Fruit fly (Drosophila melanogaster) whole organism, embryonic: ENCODE results near the gene Cyp4ac2.

Experiments
- Adf1 ChIP-seq: fragments of 200-800 bp; sonication (Bioruptor generic); IDR thresholded peaks from 2 replicates; pipeline ENCODE4 v1.3.6; 2022; ENCODE audit warnings: missing biosample characterization, missing genetic modification characterization
- Bdp1 ChIP-seq: fragments of 200-800 bp; sonication (Bioruptor generic); optimal IDR thresholded peaks from 3 replicates; lab custom pipeline; 2016; ENCODE audit warnings: missing biosample characterization, missing genetic modification characterization
- Blimp-1 ChIP-seq: fragments of 200-800 bp; sonication (Bioruptor generic); optimal IDR thresholded peaks from 3 replicates; lab custom pipeline; 2018; ENCODE audit warnings: missing biosample characterization, missing genetic modification characterization, mild to moderate bottlenecking, moderate library complexity, missing genetic modification reagents
- CG10366 ChIP-seq: fragments of 200-800 bp; sonication (Bioruptor generic); IDR thresholded peaks from 2 replicates; pipeline ENCODE4 v1.3.6; 2022; ENCODE audit warnings: missing biosample characterization, missing genetic modification characterization
- CG11504 ChIP-seq: fragments of 200-800 bp; sonication (Bioruptor generic); optimal IDR thresholded peaks from 3 replicates; lab custom pipeline; 2019; ENCODE audit warnings: missing biosample characterization, mild to moderate bottlenecking, missing genetic modification characterization, moderate library complexity
- CG12659 ChIP-seq: fragments of 200-800 bp; sonication (Bioruptor generic); optimal IDR thresholded peaks from 3 replicates; lab custom pipeline; 2017; ENCODE audit warnings: mild to moderate bottlenecking, missing biosample characterization, missing genetic modification reagents, missing genetic modification characterization
- CG13894 ChIP-seq: fragments of 200-800 bp; sonication (Bioruptor generic); optimal IDR thresholded peaks from 3 replicates; lab custom pipeline; 2018; ENCODE audit warnings: missing biosample characterization, mild to moderate bottlenecking, missing genetic modification characterization, moderate library complexity
- CG15011 ChIP-seq: fragments of 200-800 bp; sonication (Bioruptor generic); optimal IDR thresholded peaks from 3 replicates; lab custom pipeline; 2018; ENCODE audit warnings: missing biosample characterization, mild to moderate bottlenecking, missing genetic modification characterization
- CG15479 ChIP-seq: fragments of 200-800 bp; sonication (Bioruptor generic); optimal IDR thresholded peaks from 3 replicates; lab custom pipeline; 2019; ENCODE audit warnings: missing biosample characterization, mild to moderate bottlenecking, missing genetic modification characterization, moderate library complexity
- CG17568 ChIP-seq: fragments of 200-800 bp; sonication (Bioruptor generic); optimal IDR thresholded peaks from 2 replicates; lab custom pipeline; 2018; ENCODE audit warnings: missing biosample characterization, mild to moderate bottlenecking, missing genetic modification characterization, moderate library complexity
- CG18599 ChIP-seq: fragments of 200-800 bp; sonication (Bioruptor generic); optimal IDR thresholded peaks from 3 replicates; lab custom pipeline; 2017; ENCODE audit warnings: missing biosample characterization, missing genetic modification characterization, mild to moderate bottlenecking, moderate library complexity, missing genetic modification reagents
- CG2120 ChIP-seq: fragments of 200-800 bp; sonication (Bioruptor generic); optimal IDR thresholded peaks from 3 replicates; lab custom pipeline; 2016; ENCODE audit warnings: missing biosample characterization, missing genetic modification characterization
- CG2875 ChIP-seq: fragments of 200-800 bp; sonication (Bioruptor generic); optimal IDR thresholded peaks from 2 replicates; lab custom pipeline; 2017; ENCODE audit warnings: missing biosample characterization, mild to moderate bottlenecking, missing genetic modification characterization, missing genetic modification reagents
- CG2889 ChIP-seq: fragments of 200-800 bp; sonication (Bioruptor generic); IDR thresholded peaks from 3 replicates; pipeline ENCODE4 v1.3.6; 2022; ENCODE audit warnings: missing biosample characterization, missing genetic modification characterization
- CG3065 ChIP-seq: fragments of 200-800 bp; sonication (Bioruptor generic); optimal IDR thresholded peaks from 2 replicates; lab custom pipeline; 2016; ENCODE audit warnings: missing biosample characterization, missing genetic modification characterization
- CG31388 ChIP-seq: fragments of 200-800 bp; sonication (Bioruptor generic); optimal IDR thresholded peaks from 2 replicates; lab custom pipeline; 2016; ENCODE audit warnings: missing biosample characterization, missing genetic modification characterization
- CG3163 ChIP-seq: fragments of 200-800 bp; sonication (Bioruptor generic); optimal IDR thresholded peaks from 3 replicates; lab custom pipeline; 2016; ENCODE audit warnings: missing biosample characterization, missing genetic modification characterization
- CG3407 ChIP-seq: fragments of 200-800 bp; sonication (Bioruptor generic); optimal IDR thresholded peaks from 2 replicates; lab custom pipeline; 2018; ENCODE audit warnings: missing biosample characterization, mild to moderate bottlenecking, missing genetic modification characterization
- Dad ChIP-seq: fragments of 200-800 bp; sonication (Bioruptor generic); optimal IDR thresholded peaks from 3 replicates; lab custom pipeline; 2016; ENCODE audit warnings: missing biosample characterization, missing genetic modification characterization
- Fer1 ChIP-seq: fragments of 200-800 bp; sonication (Bioruptor generic); optimal IDR thresholded peaks from 2 replicates; lab custom pipeline; 2017; ENCODE audit warnings: missing biosample characterization, mild to moderate bottlenecking, missing genetic modification characterization
- HLH54F ChIP-seq: fragments of 200-800 bp; sonication (Bioruptor generic); optimal IDR thresholded peaks from 3 replicates; lab custom pipeline; 2016; ENCODE audit warnings: missing biosample characterization, missing genetic modification characterization
- HmgZ ChIP-seq: fragments of 200-800 bp; sonication (Bioruptor generic); optimal IDR thresholded peaks from 2 replicates; lab custom pipeline; 2018; ENCODE audit warnings: missing biosample characterization, mild to moderate bottlenecking, missing genetic modification characterization
- Hr78 ChIP-seq, 2 experiments: fragments of 200-800 bp in 1 of 2; fragments of >200 bp in 1 of 2; sonication (Bioruptor generic) in 1 of 2; optimal IDR thresholded peaks; 2 replicates each; lab custom pipeline; 2017 to 2019; ENCODE audit warnings: missing biosample characterization in 2 of 2, missing genetic modification characterization in 2 of 2, mild to moderate bottlenecking in 1 of 2, moderate library complexity in 1 of 2
- Jarid2 ChIP-seq: fragments of 200-800 bp; sonication (Bioruptor generic); optimal IDR thresholded peaks from 3 replicates; lab custom pipeline; 2017; ENCODE audit warnings: mild to moderate bottlenecking, missing biosample characterization, missing genetic modification reagents, missing genetic modification characterization
- MBD-R2 ChIP-seq: fragments of 200-800 bp; sonication (Bioruptor generic); IDR thresholded peaks from 2 replicates; pipeline ENCODE4 v1.3.6; 2022; ENCODE audit warnings: missing biosample characterization, missing genetic modification characterization
- Max ChIP-seq: fragments of 200-800 bp; sonication (Bioruptor generic); optimal IDR thresholded peaks from 2 replicates; lab custom pipeline; 2016; ENCODE audit warnings: missing biosample characterization, mild to moderate bottlenecking, missing genetic modification characterization
- Mes4 ChIP-seq: fragments of 200-800 bp; sonication (Bioruptor generic); optimal IDR thresholded peaks from 2 replicates; lab custom pipeline; 2016; ENCODE audit warnings: missing biosample characterization, missing genetic modification characterization
- NK7.1 ChIP-seq: fragments of 200-800 bp; sonication (Bioruptor generic); optimal IDR thresholded peaks from 3 replicates; lab custom pipeline; 2016; ENCODE audit warnings: missing biosample characterization, missing genetic modification characterization
- Sry-β ChIP-seq: fragments of 200-800 bp; sonication (Bioruptor generic); optimal IDR thresholded peaks from 2 replicates; lab custom pipeline; 2018; ENCODE audit warnings: missing biosample characterization, mild to moderate bottlenecking, missing genetic modification characterization, moderate library complexity
- Sry-δ ChIP-seq: fragments of 200-800 bp; sonication (Bioruptor generic); optimal IDR thresholded peaks from 2 replicates; lab custom pipeline; 2016; ENCODE audit warnings: missing biosample characterization, missing genetic modification characterization
- Stat92E ChIP-seq, 3 experiments: fragments of >200 bp in 2 of 3; fragments of 200-800 bp in 1 of 3; sonication (Bioruptor generic) in 1 of 3; optimal IDR thresholded peaks; 2 replicates each; lab custom pipeline; 2017 to 2019; ENCODE audit warnings: missing biosample characterization in 3 of 3, missing genetic modification characterization in 3 of 3, mild to moderate bottlenecking in 1 of 3, moderate library complexity in 1 of 3
- br ChIP-seq: fragments of >200 bp; optimal IDR thresholded peaks from 2 replicates; lab custom pipeline; 2017
- caup ChIP-seq: fragments of 200-800 bp; sonication (Bioruptor generic); optimal IDR thresholded peaks from 3 replicates; lab custom pipeline; 2017; ENCODE audit warnings: missing biosample characterization, mild to moderate bottlenecking, missing genetic modification characterization, moderate library complexity; ENCODE audit not compliant: severe bottlenecking
- chinmo ChIP-seq: fragments of 200-800 bp; sonication (Bioruptor generic); IDR thresholded peaks from 4 replicates; pipeline ENCODE4 v1.3.6; 2022; ENCODE audit warnings: missing biosample characterization, missing genetic modification characterization; ENCODE audit not compliant: partially characterized antibody
- cwo ChIP-seq: fragments of 200-800 bp; sonication (Bioruptor generic); optimal IDR thresholded peaks from 3 replicates; lab custom pipeline; 2017; ENCODE audit warnings: missing biosample characterization, missing genetic modification characterization, mild to moderate bottlenecking, moderate library complexity, missing genetic modification reagents
- dm ChIP-seq: fragments of 200-800 bp; sonication (Bioruptor generic); optimal IDR thresholded peaks from 3 replicates; lab custom pipeline; 2016; ENCODE audit warnings: missing biosample characterization, missing genetic modification characterization
- dmrt99B ChIP-seq: fragments of 200-800 bp; sonication (Bioruptor generic); optimal IDR thresholded peaks from 2 replicates; lab custom pipeline; 2018; ENCODE audit warnings: missing biosample characterization, mild to moderate bottlenecking, missing genetic modification characterization, moderate library complexity
- exex ChIP-seq: fragments of 200-800 bp; sonication (Bioruptor generic); optimal IDR thresholded peaks from 4 replicates; lab custom pipeline; 2018; ENCODE audit warnings: missing biosample characterization, mild to moderate bottlenecking, missing genetic modification characterization, moderate library complexity
- fd102C ChIP-seq: fragments of 200-800 bp; sonication (Bioruptor generic); optimal IDR thresholded peaks from 2 replicates; lab custom pipeline; 2018; ENCODE audit warnings: missing biosample characterization, mild to moderate bottlenecking, missing genetic modification characterization, moderate library complexity
- gsb-n ChIP-seq: fragments of 200-800 bp; sonication (Bioruptor generic); optimal IDR thresholded peaks from 3 replicates; lab custom pipeline; 2018; ENCODE audit warnings: missing biosample characterization, mild to moderate bottlenecking, missing genetic modification characterization
- lilli ChIP-seq: fragments of 200-800 bp; sonication (Bioruptor generic); optimal IDR thresholded peaks from 3 replicates; lab custom pipeline; 2016; ENCODE audit warnings: missing biosample characterization, missing genetic modification characterization
- maf-S ChIP-seq: fragments of 200-800 bp; sonication (Bioruptor generic); optimal IDR thresholded peaks from 2 replicates; lab custom pipeline; 2016; ENCODE audit warnings: missing biosample characterization, missing genetic modification characterization
- nau ChIP-seq: fragments of 200-800 bp; sonication (Bioruptor generic); optimal IDR thresholded peaks from 3 replicates; lab custom pipeline; 2017; ENCODE audit warnings: missing biosample characterization, mild to moderate bottlenecking, missing genetic modification characterization, missing genetic modification reagents
- pros ChIP-seq: fragments of 200-800 bp; sonication (Bioruptor generic); optimal IDR thresholded peaks from 3 replicates; lab custom pipeline; 2019; ENCODE audit warnings: missing biosample characterization, mild to moderate bottlenecking, missing genetic modification characterization, moderate library complexity
- sens ChIP-seq: fragments of 200-800 bp; sonication (Bioruptor generic); peaks from one replicate; lab custom pipeline; 2016; ENCODE audit warnings: missing biosample characterization, missing genetic modification characterization
- sob ChIP-seq: fragments of 200-800 bp; sonication (Bioruptor generic); IDR thresholded peaks from 2 replicates; pipeline ENCODE4 v1.3.6; 2022; ENCODE audit warnings: missing biosample characterization, missing genetic modification characterization
- tio ChIP-seq: fragments of 200-800 bp; sonication (Bioruptor generic); optimal IDR thresholded peaks from 2 replicates; lab custom pipeline; 2017; ENCODE audit warnings: missing biosample characterization, missing genetic modification characterization, inconsistent platforms
- z ChIP-seq: fragments of 200-800 bp; sonication (Bioruptor generic); IDR thresholded peaks from 3 replicates; pipeline ENCODE4 v1.3.6; 2022; ENCODE audit warnings: missing biosample characterization, missing genetic modification characterization

Gene Cyp4ac2

DNA sequence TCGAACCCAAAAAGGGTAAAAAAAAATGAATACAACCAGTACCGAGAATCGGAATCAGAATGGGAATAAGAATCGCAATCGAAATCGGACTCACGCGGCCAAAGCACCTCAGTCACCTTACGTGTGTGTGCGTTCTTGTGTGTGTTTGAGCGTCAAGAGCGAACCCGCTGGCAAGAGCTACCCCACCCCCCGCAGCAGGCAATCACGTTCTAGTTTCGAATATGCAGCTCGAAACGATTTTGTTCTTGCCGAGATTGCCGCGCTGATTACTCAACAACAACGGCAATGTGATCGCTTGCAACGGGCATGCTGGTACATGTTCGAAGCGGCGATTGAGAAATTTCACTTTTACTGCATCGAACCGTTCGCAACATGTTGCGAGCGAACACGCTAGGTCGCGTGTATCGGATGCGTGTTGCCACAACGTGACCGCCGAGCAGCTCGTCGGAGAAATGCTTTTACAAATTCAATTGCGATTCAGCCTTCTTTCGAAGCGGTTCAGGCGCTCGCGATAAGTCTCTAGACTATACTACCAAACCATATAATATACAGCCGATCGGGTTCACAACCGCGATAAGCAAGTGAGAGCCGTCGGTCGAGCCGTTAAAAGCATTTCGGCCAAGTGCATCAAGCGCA is 39.2 kb downstream of the Cyp4ac2 start (continued):
- TF ChIP-seq sob (GFP tag; lab: Robert Waterston, UW) (peak; percentile 19; the same call in 1 of the 2 replicates), CG18599 (GFP tag; lab: Kevin White, UChicago) (peak; percentile 11), nau (GFP tag; lab: Kevin White, UChicago) (no peak), exex (tag; lab: Kevin White, UChicago) (peak; percentile 18), Adf1 (GFP tag; lab: Robert Waterston, UW) (peak; percentile 9; the same call in 1 of the 2 replicates), chinmo (GFP tag; lab: Robert Waterston, UW) (peak; percentile 90), pros (peak; percentile 29), Blimp-1 (GFP tag; lab: Kevin White, UChicago) (peak; percentile 89), CG2120 (no peak), NK7.1 (no peak), dmrt99B (no peak), Stat92E (GFP tag; optimal IDR thresholded peaks at IDR 0.05; lab: Kevin White, UChicago) (peak in 1 of 3 experiments; percentile 67), CG2875 (GFP tag; lab: Kevin White, UChicago) (peak; percentile 1), br (no peak), CG17568 (GFP tag; lab: Kevin White, UChicago) (no peak), gsb-n (no peak), lilli (GFP tag; lab: Kevin White, UChicago) (no peak), HmgZ (tag; lab: Kevin White, UChicago) (peak; percentile 16), Max (GFP tag; lab: Kevin White, UChicago) (no peak), Sry-β (no peak), CG15479 (GFP tag; lab: Kevin White, UChicago) (peak; percentile 48), z (peak; percentile 59; the same call in 1 of the 3 replicates), CG11504 (tag; lab: Kevin White, UChicago) (peak; percentile 61), Jarid2 (peak; percentile 58), tio (GFP tag; lab: Kevin White, UChicago) (no peak), Hr78 (GFP tag; optimal IDR thresholded peaks at IDR 0.05; lab: Kevin White, UChicago) (peak in 1 of 2 experiments; percentile 65), cwo (GFP tag; lab: Kevin White, UChicago) (peak; percentile 79), dm (GFP tag; lab: Kevin White, UChicago) (peak; percentile 29)

DNA sequence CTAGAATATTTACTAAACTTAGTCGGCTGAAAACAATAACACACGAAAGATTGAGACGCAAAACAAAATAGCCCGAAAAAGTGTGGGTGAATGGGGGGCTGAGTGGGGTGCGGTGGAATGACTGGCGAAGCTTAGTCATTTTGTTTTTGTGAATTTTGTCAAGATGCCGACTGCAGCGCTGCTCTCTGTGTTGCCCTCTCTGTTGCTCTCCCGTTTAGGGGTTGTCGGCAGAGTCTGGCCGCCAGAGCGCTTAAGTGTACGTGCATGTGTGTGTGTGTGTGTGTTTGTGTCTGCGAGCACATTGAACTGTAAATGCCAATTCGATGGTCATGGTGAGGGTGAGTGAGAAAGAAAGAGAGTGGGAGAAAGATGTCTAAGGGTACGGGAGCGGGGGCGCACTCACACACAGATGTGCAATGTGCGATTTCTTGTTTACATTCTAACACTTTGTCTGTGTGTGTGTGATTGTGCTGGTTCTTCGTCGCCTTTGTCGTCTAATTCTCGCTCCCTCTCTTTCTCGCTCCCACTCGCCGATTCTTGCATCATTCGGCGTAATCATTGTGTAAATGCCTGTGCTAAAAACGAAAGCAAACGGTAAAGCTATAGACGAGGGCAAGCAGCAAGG is 40.3 kb downstream of the Cyp4ac2 start:
- TF ChIP-seq Dad (GFP tag; lab: Kevin White, UChicago) = no peak
- TF ChIP-seq CG2875 (GFP tag; lab: Kevin White, UChicago) = peak; percentile 13
- no peak for TF ChIP-seq CG2889 (GFP tag; lab: Robert Waterston, UW)
- no peak for TF ChIP-seq fd102C (GFP tag; lab: Kevin White, UChicago)
- peak; percentile 1 for TF ChIP-seq CG3163 (GFP tag; lab: Kevin White, UChicago)
- no peak for TF ChIP-seq Fer1
- TF ChIP-seq CG12659 (GFP tag; lab: Kevin White, UChicago) = no peak
- no peak for TF ChIP-seq Sry-β
- 0 out of 2 replicates have a peak, but pooled peaks have one; percentile 23 for TF ChIP-seq MBD-R2 (GFP tag; lab: Robert Waterston, UW)
- TF ChIP-seq CG3407 = no peak
- TF ChIP-seq CG3065 (GFP tag; lab: Kevin White, UChicago) = no peak
- peak; percentile 15 for TF ChIP-seq cwo (GFP tag; lab: Kevin White, UChicago)
- TF ChIP-seq Bdp1 = no peak
- TF ChIP-seq CG10366 (GFP tag; lab: Robert Waterston, UW) = no peak
- TF ChIP-seq CG31388 = no peak
- peak; percentile 65 for TF ChIP-seq sens (GFP tag; lab: Kevin White, UChicago)
- TF ChIP-seq Sry-δ (GFP tag; lab: Kevin White, UChicago) = no peak
- no peak for TF ChIP-seq CG13894
- peak; percentile 77 for TF ChIP-seq pros
- TF ChIP-seq Mes4 (GFP tag; lab: Kevin White, UChicago) = no peak
- no peak for TF ChIP-seq caup
- TF ChIP-seq CG15011 = no peak
- TF ChIP-seq maf-S = no peak
- no peak for TF ChIP-seq HLH54F (GFP tag; lab: Kevin White, UChicago)
